Fruit fly (Drosophila melanogaster): ENCODE results near the gene Acbp5.

Gene Acbp5

DNA sequence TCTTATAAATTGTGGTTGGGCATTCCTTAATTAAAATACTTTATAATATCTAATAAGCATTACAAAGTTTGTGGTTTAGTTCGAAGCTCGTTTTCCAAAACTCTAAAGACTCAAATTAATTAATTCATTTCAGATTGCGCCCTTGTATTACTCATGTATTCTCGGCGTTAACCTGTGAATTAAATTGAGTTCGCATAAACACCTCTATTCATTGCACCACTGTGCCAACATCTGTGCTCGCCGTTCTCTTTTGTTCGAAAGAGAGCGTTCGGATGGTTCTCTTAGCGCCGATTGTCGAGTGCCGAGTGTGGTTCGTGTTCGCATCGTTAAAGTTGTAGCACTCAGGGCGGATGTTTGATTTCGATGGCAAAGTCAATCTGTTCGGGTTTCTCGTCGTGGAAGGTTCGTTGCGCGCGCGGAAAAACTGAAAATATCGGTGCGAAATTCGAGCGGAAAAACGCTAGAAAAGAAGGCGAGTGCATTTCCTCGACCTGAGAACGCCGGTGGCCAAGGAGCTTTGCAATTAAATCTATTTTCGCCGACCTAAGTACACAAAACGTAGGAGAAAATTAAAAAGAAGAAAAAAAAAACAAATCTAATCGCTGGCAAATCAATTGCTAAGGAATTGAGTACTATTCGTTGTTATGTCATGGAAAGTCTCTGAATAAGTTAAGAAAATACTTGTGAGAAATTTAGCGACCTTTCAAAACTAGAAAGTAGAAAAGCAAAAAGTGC is 39.0 kb upstream of the Acbp5 start, which contains the start of gene dally (continued):
- TF ChIP-seq wdn (GFP tag; IDR thresholded peaks at IDR 0.05) (0 out of 2 replicates have a peak, but pooled peaks have one; percentile 22), knrl (GFP tag; IDR thresholded peaks at IDR 0.05; ENCODE audit: partially characterized antibody) (peak; percentile 48; the same call in 1 of the 3 replicates), gro (GFP tag; optimal IDR thresholded peaks at IDR 0.05) (peak; percentile 75), nau (GFP tag; optimal IDR thresholded peaks at IDR 0.05) (peak; percentile 30), CG15479 (GFP tag; optimal IDR thresholded peaks at IDR 0.05) (peak; percentile 7), Nf-YB (GFP tag; optimal IDR thresholded peaks at IDR 0.05) (peak; percentile 1), CG5953 (GFP tag; IDR thresholded peaks at IDR 0.05) (peak; percentile 20; the same call in 1 of the 2 replicates), Dad (GFP tag; optimal IDR thresholded peaks at IDR 0.05) (peak; percentile 11), Scr (GFP tag; IDR thresholded peaks at IDR 0.05; ENCODE audit: partially characterized antibody) (peak; percentile 48), sens-2 (GFP tag; IDR thresholded peaks at IDR 0.05) (peak; percentile 46), sisA (GFP tag; IDR thresholded peaks at IDR 0.05) (no peak), Sox102F (GFP tag; optimal IDR thresholded peaks at IDR 0.05) (no peak), sob (GFP tag; IDR thresholded peaks at IDR 0.05) (peak; percentile 40; the same call in 1 of the 2 replicates), CG12744 (GFP tag; optimal IDR thresholded peaks at IDR 0.05) (peak; percentile 36), CG1832 (GFP tag; optimal IDR thresholded peaks at IDR 0.05) (no peak), CG7987 (GFP tag; optimal IDR thresholded peaks at IDR 0.05) (peak; percentile 64), jumu (GFP tag; optimal IDR thresholded peaks at IDR 0.05) (no peak), Pdp1 (GFP tag; optimal IDR thresholded peaks at IDR 0.05) (peak in 1 of 2 experiments; percentile 53), slbo (GFP tag; IDR thresholded peaks at IDR 0.05) (peak; percentile 54), ap (GFP tag; IDR thresholded peaks at IDR 0.05) (0 out of 2 replicates have a peak, but pooled peaks have one; percentile 6), CG31441 (GFP tag; IDR thresholded peaks at IDR 0.05) (peak; percentile 20; the same call in 1 of the 2 replicates), CG17359 (tag; optimal IDR thresholded peaks at IDR 0.05) (peak; percentile 36), CG12071 (GFP tag; optimal IDR thresholded peaks at IDR 0.05) (peak; percentile 50), hth (optimal IDR thresholded peaks at IDR 0.05) (no peak), CG2116 (GFP tag; optimal IDR thresholded peaks at IDR 0.05) (no peak), Rfx (GFP tag; IDR thresholded peaks at IDR 0.05) (peak; percentile 55), Hand (GFP tag; optimal IDR thresholded peaks at IDR 0.05) (peak; percentile 14), CG15514 (GFP tag; optimal IDR thresholded peaks at IDR 0.05) (peak; percentile 51), CG32767 (GFP tag; IDR thresholded peaks at IDR 0.05) (no peak), Gsc (GFP tag; IDR thresholded peaks at IDR 0.05) (no peak), NFAT (GFP tag; IDR thresholded peaks at IDR 0.05) (0 out of 2 replicates have a peak, but pooled peaks have one; percentile 24), CG11085 (GFP tag; IDR thresholded peaks at IDR 0.05) (0 out of 2 replicates have a peak, but pooled peaks have one; percentile 15), en (GFP tag; optimal IDR thresholded peaks at IDR 0.05) (no peak), Side (GFP tag; optimal IDR thresholded peaks at IDR 0.05) (peak; percentile 25), CG30403 (GFP tag; optimal IDR thresholded peaks at IDR 0.05) (peak; percentile 12), oc (tag; optimal IDR thresholded peaks at IDR 0.05) (no peak), CG33213 (GFP tag; optimal IDR thresholded peaks at IDR 0.05) (peak; percentile 6), zen2 (GFP tag; IDR thresholded peaks at IDR 0.05; ENCODE audit: partially characterized antibody) (peak; percentile 62; the same call in 1 of the 3 replicates), CG18599 (GFP tag; optimal IDR thresholded peaks at IDR 0.05) (peak; percentile 45), ewg (GFP tag; optimal IDR thresholded peaks at IDR 0.05) (no peak), Hmr (GFP tag; optimal IDR thresholded peaks at IDR 0.05) (peak; percentile 50), CG13296 (GFP tag; optimal IDR thresholded peaks at IDR 0.05) (peak; percentile 31), pb (GFP tag; optimal IDR thresholded peaks at IDR 0.05) (peak; percentile 21), Max (GFP tag; optimal IDR thresholded peaks at IDR 0.05) (no peak), CG10959 (GFP tag; IDR thresholded peaks at IDR 0.05) (no peak), bcd (GFP tag; optimal IDR thresholded peaks at IDR 0.05) (no peak), tio (GFP tag; optimal IDR thresholded peaks at IDR 0.05) (no peak), CG10274 (GFP tag; optimal IDR thresholded peaks at IDR 0.05) (no peak)

Measured in whole organism, embryonic.